Fruit fly (Drosophila melanogaster) whole organism, embryonic: ENCODE data around the gene CG3348.

Source experiments
- Blimp-1 ChIP-seq: fragments of 200-800 bp; sonication (Bioruptor generic); optimal IDR thresholded peaks from 3 replicates; lab custom pipeline; 2018; ENCODE audit warnings: missing biosample characterization, missing genetic modification characterization, mild to moderate bottlenecking, moderate library complexity, missing genetic modification reagents
- CG10979 ChIP-seq: fragments of 200-800 bp; sonication (Bioruptor generic); optimal IDR thresholded peaks from 2 replicates; lab custom pipeline; 2018; ENCODE audit warnings: missing biosample characterization, mild to moderate bottlenecking, missing genetic modification characterization, moderate library complexity
- CG4424 ChIP-seq: fragments of 200-800 bp; sonication (Bioruptor generic); optimal IDR thresholded peaks from 3 replicates; lab custom pipeline; 2016; ENCODE audit warnings: missing biosample characterization, missing genetic modification characterization
- Sox102F ChIP-seq: fragments of 200-800 bp; sonication (Bioruptor generic); optimal IDR thresholded peaks from 2 replicates; lab custom pipeline; 2018; ENCODE audit warnings: missing biosample characterization, mild to moderate bottlenecking, missing genetic modification characterization, moderate library complexity
- dm ChIP-seq: fragments of 200-800 bp; sonication (Bioruptor generic); optimal IDR thresholded peaks from 3 replicates; lab custom pipeline; 2016; ENCODE audit warnings: missing biosample characterization, missing genetic modification characterization
- gcm2 ChIP-seq: fragments of 200-800 bp; sonication (Bioruptor generic); optimal IDR thresholded peaks from 2 replicates; lab custom pipeline; 2016; ENCODE audit warnings: missing biosample characterization, missing genetic modification characterization
- hb ChIP-seq: fragments of 200-800 bp; sonication (Bioruptor generic); IDR thresholded peaks from 3 replicates; pipeline ENCODE4 v1.3.6; 2022; ENCODE audit warnings: missing biosample characterization, missing genetic modification characterization; ENCODE audit not compliant: partially characterized antibody
- klu ChIP-seq: fragments of 200-800 bp; sonication (Bioruptor generic); IDR thresholded peaks from 2 replicates; pipeline ENCODE4 v1.3.6; 2022; ENCODE audit warnings: missing biosample characterization, missing genetic modification characterization
- oc ChIP-seq: fragments of 200-800 bp; sonication (Bioruptor generic); optimal IDR thresholded peaks from 2 replicates; lab custom pipeline; 2018; ENCODE audit warnings: missing biosample characterization, mild to moderate bottlenecking, missing genetic modification characterization, moderate library complexity

- TF ChIP-seq oc (tag; lab: Kevin White, UChicago) = no peak
- no peak for TF ChIP-seq Blimp-1 (GFP tag; lab: Kevin White, UChicago)
- TF ChIP-seq hb (GFP tag; lab: Robert Waterston, UW) = no peak
- TF ChIP-seq CG4424 = no peak
- TF ChIP-seq Sox102F = no peak
- no peak for TF ChIP-seq gcm2
- no peak for TF ChIP-seq dm
- TF ChIP-seq klu = no peak
- no peak for TF ChIP-seq CG10979
Observed at dm6 chr3R:27270379-27271266, 21.4 kb downstream of the CG3348 start.
